Worm (Caenorhabditis elegans) whole organism, L1 larva: ENCODE results near the gene nhr-104.

ENCODE experiments used
- C16A3.4 ChIP-seq: fragments of 150-350 bp; optimal IDR thresholded peaks from 2 replicates; lab custom pipeline; 2014; ENCODE audit warnings: missing biosample characterization, missing genetic modification characterization
- F16B12.6 ChIP-seq: fragments of 150-350 bp; optimal IDR thresholded peaks from 2 replicates; lab custom pipeline; 2014; ENCODE audit warnings: missing biosample characterization, missing genetic modification characterization
- Y116A8C.19 ChIP-seq: sonication (generic microtip); optimal IDR thresholded peaks from 2 replicates; lab custom pipeline; 2016; ENCODE audit warnings: missing compliant biosample characterization, missing genetic modification characterization, borderline replicate concordance
- aly-2 ChIP-seq: fragments of 150-350 bp; optimal IDR thresholded peaks from 2 replicates; lab custom pipeline; 2014; ENCODE audit warnings: missing biosample characterization, missing genetic modification characterization
- ceh-82 ChIP-seq, 3 experiments: fragments of 150-350 bp in 1 of 3; sonication (generic microtip) in 2 of 3; optimal IDR thresholded peaks; 2 replicates each; lab custom pipeline; 2014 to 2017; ENCODE audit warnings: missing biosample characterization in 3 of 3, missing genetic modification characterization in 3 of 3
- dpl-1 ChIP-seq, 3 experiments: fragments of 150-350 bp in 2 of 3; sonication (generic microtip) in 1 of 3; optimal IDR thresholded peaks; 2 replicates each; lab custom pipeline; 2014 to 2017; ENCODE audit warnings: missing biosample characterization in 3 of 3, missing genetic modification characterization in 3 of 3, missing genetic modification reagents in 3 of 3
- efl-1 ChIP-seq, 4 experiments: fragments of 150-350 bp; optimal IDR thresholded peaks in 3 of 4; peaks in 1 of 4; 1 replicate in 1 of 4; 2 replicates in 3 of 4; lab custom pipeline; 2014; ENCODE audit warnings: missing biosample characterization in 2 of 4, missing genetic modification characterization in 2 of 4, missing genetic modification reagents in 2 of 4
- egl-13 ChIP-seq: sonication (generic microtip); optimal IDR thresholded peaks from 2 replicates; lab custom pipeline; 2016; ENCODE audit warnings: missing genotype, missing genetic modification reagents, missing genetic modification characterization, missing compliant biosample characterization
- elt-3 ChIP-seq, 6 experiments: fragments of 150-350 bp in 1 of 6; sonication (generic microtip); optimal IDR thresholded peaks; 2 replicates each; lab custom pipeline; 2017 to 2018; ENCODE audit warnings: missing biosample characterization in 6 of 6, missing genetic modification characterization in 6 of 6, inconsistent platforms in 1 of 6
- ets-5 ChIP-seq: fragments of 200-800 bp; sonication (Bioruptor generic); IDR thresholded peaks from 2 replicates; pipeline ENCODE4 v1.3.6; 2022; ENCODE audit warnings: missing genetic modification characterization, missing compliant biosample characterization
- fkh-8 ChIP-seq: sonication (generic microtip); optimal IDR thresholded peaks from 2 replicates; lab custom pipeline; 2016; ENCODE audit warnings: mild to moderate bottlenecking, missing genetic modification characterization, missing compliant biosample characterization
- fos-1 ChIP-seq: fragments of 150-350 bp; optimal IDR thresholded peaks from 2 replicates; lab custom pipeline; 2014; ENCODE audit warnings: missing biosample characterization, missing genetic modification characterization
- hpl-2 ChIP-seq: fragments of 150-350 bp; optimal IDR thresholded peaks from 2 replicates; lab custom pipeline; 2014; ENCODE audit warnings: missing biosample characterization, missing genetic modification reagents, missing genetic modification characterization
- isw-1 ChIP-seq: fragments of 200-800 bp; sonication (Bioruptor generic); IDR thresholded peaks from 2 replicates; pipeline ENCODE4 v1.3.6; 2022; ENCODE audit warnings: missing genetic modification characterization, missing compliant biosample characterization
- lin-13 ChIP-seq: fragments of 150-350 bp; optimal IDR thresholded peaks from 2 replicates; lab custom pipeline; 2014; ENCODE audit warnings: missing biosample characterization, missing genetic modification reagents, missing genetic modification characterization
- lin-14 ChIP-seq: fragments of 200-800 bp; sonication (Bioruptor generic); optimal IDR thresholded peaks from 2 replicates; lab custom pipeline; 2018; ENCODE audit warnings: mild to moderate bottlenecking, missing genetic modification characterization, moderate library complexity, missing compliant biosample characterization
- lin-15B ChIP-seq: fragments of 150-350 bp; sonication (generic microtip); optimal IDR thresholded peaks from 3 replicates; lab custom pipeline; 2014; ENCODE audit warnings: missing biosample characterization, missing genetic modification characterization
- lin-35 ChIP-seq, 2 experiments: fragments of 150-350 bp; optimal IDR thresholded peaks; 2 replicates each; lab custom pipeline; 2014; ENCODE audit warnings: missing biosample characterization in 2 of 2, missing genetic modification characterization in 2 of 2, missing genetic modification reagents in 2 of 2
- lin-39 ChIP-seq: fragments of 150-350 bp; optimal IDR thresholded peaks from 2 replicates; lab custom pipeline; 2014; ENCODE audit warnings: missing biosample characterization, missing genetic modification reagents, missing genetic modification characterization
- lsy-2 ChIP-seq, 2 experiments: fragments of 150-350 bp; optimal IDR thresholded peaks; 2 replicates each; lab custom pipeline; 2014; ENCODE audit warnings: missing biosample characterization in 2 of 2, missing genetic modification characterization in 2 of 2
- nhr-12 ChIP-seq: sonication (generic microtip); optimal IDR thresholded peaks from 2 replicates; lab custom pipeline; 2017; ENCODE audit warnings: missing biosample characterization, missing genetic modification characterization
- nhr-20 ChIP-seq: sonication (generic microtip); optimal IDR thresholded peaks from 2 replicates; lab custom pipeline; 2016; ENCODE audit warnings: mild to moderate bottlenecking, missing genetic modification characterization, missing compliant biosample characterization
- nhr-28 ChIP-seq: fragments of 150-350 bp; optimal IDR thresholded peaks from 2 replicates; lab custom pipeline; 2014; ENCODE audit warnings: missing biosample characterization, missing genetic modification characterization
- nhr-47 ChIP-seq: sonication (generic microtip); optimal IDR thresholded peaks from 2 replicates; lab custom pipeline; 2016; ENCODE audit warnings: mild to moderate bottlenecking, missing genetic modification characterization, moderate library complexity, missing compliant biosample characterization
- nhr-71 ChIP-seq: sonication (generic microtip); optimal IDR thresholded peaks from 2 replicates; lab custom pipeline; 2016; ENCODE audit warnings: mild to moderate bottlenecking, missing genetic modification characterization, moderate library complexity, missing compliant biosample characterization
- nhr-77 ChIP-seq: fragments of 150-350 bp; optimal IDR thresholded peaks from 2 replicates; lab custom pipeline; 2014; ENCODE audit warnings: missing biosample characterization, missing genetic modification characterization
- nhr-85 ChIP-seq: sonication (generic microtip); peaks from one replicate; lab custom pipeline; 2016; ENCODE audit warnings: missing genetic modification characterization, inconsistent platforms, missing compliant biosample characterization
- nhr-90 ChIP-seq: sonication (generic microtip); optimal IDR thresholded peaks from 2 replicates; lab custom pipeline; 2016; ENCODE audit warnings: mild to moderate bottlenecking, missing genetic modification characterization, missing compliant biosample characterization; ENCODE audit not compliant: poor library complexity
- rnt-1 ChIP-seq: sonication (generic microtip); optimal IDR thresholded peaks from 2 replicates; lab custom pipeline; 2016; ENCODE audit warnings: mild to moderate bottlenecking, missing genetic modification characterization, moderate library complexity, missing compliant biosample characterization
- skn-1 ChIP-seq: fragments of 150-350 bp; optimal IDR thresholded peaks from 2 replicates; lab custom pipeline; 2014; ENCODE audit warnings: missing biosample characterization, missing genetic modification characterization
- snu-23 ChIP-seq: sonication (generic microtip); optimal IDR thresholded peaks from 2 replicates; lab custom pipeline; 2016; ENCODE audit warnings: missing genetic modification characterization, missing compliant biosample characterization
- swsn-7 ChIP-seq: sonication (generic microtip); optimal IDR thresholded peaks from 2 replicates; lab custom pipeline; 2016; ENCODE audit warnings: missing genetic modification characterization, missing compliant biosample characterization
- tbx-2 ChIP-seq: sonication (generic microtip); optimal IDR thresholded peaks from 2 replicates; lab custom pipeline; 2016; ENCODE audit warnings: missing genetic modification characterization, missing compliant biosample characterization
- tlp-1 ChIP-seq: fragments of 150-350 bp; optimal IDR thresholded peaks from 2 replicates; lab custom pipeline; 2014; ENCODE audit warnings: missing biosample characterization, missing genetic modification characterization
- unc-130 ChIP-seq: fragments of 150-350 bp; optimal IDR thresholded peaks from 2 replicates; lab custom pipeline; 2017; ENCODE audit warnings: missing biosample characterization, missing genetic modification characterization, inconsistent platforms
- unc-86 ChIP-seq: sonication (generic microtip); optimal IDR thresholded peaks from 2 replicates; lab custom pipeline; 2016; ENCODE audit warnings: missing genetic modification characterization, missing compliant biosample characterization
- unc-98 ChIP-seq: fragments of 200-800 bp; sonication (Bioruptor generic); IDR thresholded peaks from 2 replicates; pipeline ENCODE4 v1.3.6; 2022; ENCODE audit warnings: missing genetic modification characterization, missing compliant biosample characterization
- xbp-1 ChIP-seq: sonication (generic microtip); optimal IDR thresholded peaks from 2 replicates; lab custom pipeline; 2016; ENCODE audit warnings: missing genetic modification characterization, missing compliant biosample characterization
- zag-1 ChIP-seq: fragments of 150-350 bp; optimal IDR thresholded peaks from 2 replicates; lab custom pipeline; 2014; ENCODE audit warnings: missing biosample characterization, missing genetic modification characterization
- ztf-4 ChIP-seq: fragments of 150-350 bp; optimal IDR thresholded peaks from 2 replicates; lab custom pipeline; 2014; ENCODE audit warnings: missing biosample characterization, missing genetic modification characterization

Gene nhr-104

DNA sequence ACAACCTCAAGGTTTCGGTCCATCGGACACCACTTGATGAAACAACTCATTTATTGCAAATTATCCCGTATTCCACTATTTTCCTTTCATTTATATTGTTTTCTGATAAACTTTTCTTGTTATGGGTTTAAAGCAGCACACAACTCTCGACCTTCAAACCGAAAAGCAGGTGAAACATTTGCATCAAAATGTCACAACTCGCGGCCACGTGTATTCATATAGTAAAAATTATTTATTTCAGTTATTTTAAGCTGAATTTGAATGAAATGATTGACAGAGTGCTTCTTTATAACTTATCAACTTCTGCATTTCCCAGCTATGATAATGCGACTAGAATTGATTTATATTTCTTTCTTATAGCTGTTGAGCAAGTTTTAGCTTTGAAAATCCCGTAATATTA, 23.4 kb upstream of the nhr-104 start, which contains the start of gene srw-95:
srw-95 (plus strand) TSS at position 213 of the 400 bp plus-strand sequence.
- TF ChIP-seq nhr-28 (tag; lab: Kevin White, UChicago) (no peak), egl-13 (tag; lab: Kevin White, UChicago) (no peak), ztf-4 (tag; lab: Kevin White, UChicago) (no peak), nhr-77 (tag; lab: Kevin White, UChicago) (no peak), efl-1 (optimal IDR thresholded peaks at IDR 0.05; lab: Kevin White, UChicago) (no peak), efl-1 (GFP tag; optimal IDR thresholded peaks at IDR 0.05 in 1 of 2; lab: Kevin White, UChicago) (peak in 1 of 2 experiments; percentile 83), aly-2 (tag; lab: Kevin White, UChicago) (no peak), dpl-1 (GFP tag; optimal IDR thresholded peaks at IDR 0.05; lab: Kevin White, UChicago) (no peak)
- TF ChIP-seq, all 84 proteins: peak for 1

DNA sequence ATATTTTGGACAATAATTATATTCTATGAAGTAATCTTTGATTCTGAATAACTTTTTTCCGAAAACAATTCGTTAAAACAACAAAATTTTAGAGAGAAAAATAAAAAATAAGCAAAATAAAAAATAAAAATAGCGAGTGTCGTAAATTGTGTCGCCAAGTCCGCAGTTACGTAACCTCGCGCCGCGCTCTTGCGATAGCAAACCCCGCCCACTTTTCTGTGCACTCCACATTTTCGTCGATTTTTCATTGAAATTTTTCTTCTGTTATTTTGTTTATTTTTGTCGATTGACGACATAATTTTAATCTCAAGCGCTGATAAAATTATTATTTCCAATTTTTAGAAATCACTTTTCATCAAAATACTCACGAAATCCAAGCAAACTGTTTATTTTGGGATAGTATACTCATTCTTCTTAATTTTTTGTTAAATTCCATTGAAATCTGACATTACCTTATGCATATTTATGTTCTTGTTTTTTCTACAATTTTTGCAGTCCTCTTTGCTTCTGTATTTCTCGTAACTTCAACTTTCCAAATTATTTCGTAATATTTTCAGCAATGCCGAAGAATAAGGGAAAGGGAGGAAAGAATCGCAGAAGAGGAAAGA, 22.0 kb upstream of the nhr-104 start, which contains the start of gene eif-1.A:
eif-1.A (plus strand) TSS at position 558 of the 608 bp plus-strand sequence.
- TF ChIP-seq unc-98: no peak
- TF ChIP-seq elt-3 (tag; optimal IDR thresholded peaks at IDR 0.05; lab: Kevin White, UChicago): peak in 1 of 6 experiments; percentile 61
- no peak for TF ChIP-seq tlp-1 (tag; lab: Kevin White, UChicago)
- no peak for TF ChIP-seq nhr-12 (tag; lab: Kevin White, UChicago)
- TF ChIP-seq C16A3.4 (tag; lab: Kevin White, UChicago): peak; percentile 75
- no peak for TF ChIP-seq Y116A8C.19 (tag; lab: Kevin White, UChicago)
- no peak for TF ChIP-seq lin-14
- peak; percentile 61 for TF ChIP-seq nhr-85 (tag; lab: Kevin White, UChicago)
- TF ChIP-seq lin-15B (tag; lab: Kevin White, UChicago): peak; percentile 59
- TF ChIP-seq snu-23 (GFP tag; lab: Kevin White, UChicago): peak; percentile 75
- peak; percentile 35 for TF ChIP-seq tbx-2 (tag; lab: Kevin White, UChicago)
- TF ChIP-seq rnt-1 (tag; lab: Kevin White, UChicago): peak; percentile 51
- TF ChIP-seq ets-5 (GFP tag; lab: Robert Waterston, UW): no peak
- TF ChIP-seq nhr-47 (tag; lab: Kevin White, UChicago): peak; percentile 61
- TF ChIP-seq efl-1 (optimal IDR thresholded peaks at IDR 0.05; lab: Kevin White, UChicago): peak; percentile 63 to 66
- peak; percentile 69 to 96 for TF ChIP-seq efl-1 (GFP tag; optimal IDR thresholded peaks at IDR 0.05 in 1 of 2; lab: Kevin White, UChicago)
- TF ChIP-seq fos-1 (tag; lab: Kevin White, UChicago): peak; percentile 4
- TF ChIP-seq hpl-2 (GFP tag; lab: Kevin White, UChicago): peak; percentile 26
- TF ChIP-seq nhr-77 (tag; lab: Kevin White, UChicago): no peak
- TF ChIP-seq egl-13 (tag; lab: Kevin White, UChicago): peak; percentile 13
- TF ChIP-seq unc-130 (tag; lab: Kevin White, UChicago): peak; percentile 72
- TF ChIP-seq lin-39: peak; percentile 12
- peak; percentile 82 for TF ChIP-seq F16B12.6 (tag; lab: Kevin White, UChicago)
- TF ChIP-seq dpl-1 (GFP tag; optimal IDR thresholded peaks at IDR 0.05; lab: Kevin White, UChicago): peak; percentile 54 to 72 (median 59)
- peak; percentile 18 to 62 (median 43) for TF ChIP-seq ceh-82 (tag; optimal IDR thresholded peaks at IDR 0.05; lab: Kevin White, UChicago)
- peak; percentile 81 for TF ChIP-seq skn-1 (tag; lab: Kevin White, UChicago)
- peak; percentile 7 for TF ChIP-seq unc-86 (tag; lab: Kevin White, UChicago)
- TF ChIP-seq isw-1: peak; percentile 28; the same call in 1 of the 2 replicates
- TF ChIP-seq nhr-20 (tag; lab: Kevin White, UChicago): peak; percentile 54
- TF ChIP-seq lsy-2 (tag; optimal IDR thresholded peaks at IDR 0.05; lab: Kevin White, UChicago): peak; percentile 63 to 85
- peak; percentile 34 for TF ChIP-seq fkh-8 (tag; lab: Kevin White, UChicago)
- peak; percentile 54 to 75 for TF ChIP-seq lin-35 (GFP tag; optimal IDR thresholded peaks at IDR 0.05; lab: Kevin White, UChicago)
- peak; percentile 6 for TF ChIP-seq lin-13 (GFP tag; lab: Kevin White, UChicago)
- peak; percentile 47 for TF ChIP-seq swsn-7 (tag; lab: Kevin White, UChicago)
- peak; percentile 63 for TF ChIP-seq nhr-71 (tag; lab: Kevin White, UChicago)
- TF ChIP-seq zag-1 (tag; lab: Kevin White, UChicago): no peak
- TF ChIP-seq nhr-90 (tag; lab: Kevin White, UChicago): peak; percentile 54
- peak; percentile 45 for TF ChIP-seq xbp-1 (tag; lab: Kevin White, UChicago)
